Worm (Caenorhabditis elegans) whole organism, young adult: ENCODE data around the gene serp-1.2.

ENCODE experiments used
- B0261.1 ChIP-seq: sonication (generic microtip); optimal IDR thresholded peaks from 2 replicates; lab custom pipeline; 2016; ENCODE audit warnings: mild to moderate bottlenecking, missing genetic modification characterization, moderate library complexity, missing compliant biosample characterization
- F22D6.2 ChIP-seq: sonication (generic microtip); optimal IDR thresholded peaks from 2 replicates; lab custom pipeline; 2016; ENCODE audit warnings: mild to moderate bottlenecking, missing genetic modification characterization, missing compliant biosample characterization
- F23B12.7 ChIP-seq: sonication (generic microtip); optimal IDR thresholded peaks from 2 replicates; lab custom pipeline; 2017; ENCODE audit warnings: missing genetic modification characterization, mild to moderate bottlenecking, missing compliant biosample characterization, antibody characterized with exemption, moderate library complexity; ENCODE audit not compliant: insufficient read depth
- F33H1.4 ChIP-seq: fragments of 200-800 bp; sonication (Bioruptor generic); IDR thresholded peaks from 2 replicates; pipeline ENCODE4 v1.3.6; 2022; ENCODE audit warnings: missing genetic modification reagents, missing genetic modification characterization, missing compliant biosample characterization
- F37B4.10 ChIP-seq: fragments of 200-800 bp; sonication (Bioruptor generic); IDR thresholded peaks from 2 replicates; pipeline ENCODE4 v1.3.6; 2022; ENCODE audit warnings: missing genetic modification characterization, missing compliant biosample characterization
- K12H6.12 ChIP-seq: fragments of 200-800 bp; sonication (Bioruptor generic); optimal IDR thresholded peaks from 2 replicates; lab custom pipeline; 2018; ENCODE audit warnings: mild to moderate bottlenecking, missing genetic modification characterization, missing compliant biosample characterization
- T26A5.8 ChIP-seq: sonication (generic microtip); optimal IDR thresholded peaks from 2 replicates; lab custom pipeline; 2016; ENCODE audit warnings: missing genetic modification characterization, missing compliant biosample characterization
- Y53F4B.3 ChIP-seq: fragments of 200-800 bp; sonication (Bioruptor generic); IDR thresholded peaks from 2 replicates; pipeline ENCODE4 v1.3.6; 2022; ENCODE audit warnings: missing genetic modification reagents, missing genetic modification characterization, missing compliant biosample characterization
- Y56A3A.18 ChIP-seq: fragments of 200-800 bp; sonication (Bioruptor generic); IDR thresholded peaks from 2 replicates; pipeline ENCODE4 v1.3.6; 2022; ENCODE audit warnings: missing genetic modification reagents, missing genetic modification characterization, missing compliant biosample characterization
- Y67H2A.10 ChIP-seq: fragments of 200-800 bp; sonication (Bioruptor generic); conservative IDR thresholded peaks from 2 replicates; pipeline ENCODE4 v1.3.6; 2022; ENCODE audit warnings: missing genetic modification reagents, missing genetic modification characterization, missing compliant biosample characterization
- akir-1 ChIP-seq: fragments of 200-800 bp; sonication (Bioruptor generic); optimal IDR thresholded peaks from 2 replicates; lab custom pipeline; 2018; ENCODE audit warnings: mild to moderate bottlenecking, missing genetic modification characterization, moderate library complexity, missing compliant biosample characterization
- aptf-3 ChIP-seq: fragments of 200-800 bp; sonication (Bioruptor generic); IDR thresholded peaks from 2 replicates; pipeline ENCODE4 v1.3.6; 2022; ENCODE audit warnings: missing genetic modification characterization, missing compliant biosample characterization
- atf-7 ChIP-seq: sonication (generic microtip); optimal IDR thresholded peaks from 2 replicates; lab custom pipeline; 2017; ENCODE audit warnings: mild to moderate bottlenecking, missing genetic modification characterization, missing compliant biosample characterization
- bed-1 ChIP-seq: fragments of 200-800 bp; sonication (Bioruptor generic); IDR thresholded peaks from 2 replicates; pipeline ENCODE4 v1.3.6; 2022; ENCODE audit warnings: missing genetic modification reagents, missing genetic modification characterization, missing compliant biosample characterization
- bed-2 ChIP-seq: fragments of 200-800 bp; sonication (Bioruptor generic); IDR thresholded peaks from 2 replicates; pipeline ENCODE4 v1.3.6; 2022; ENCODE audit warnings: missing genetic modification reagents, missing genetic modification characterization, missing compliant biosample characterization
- ccch-3 ChIP-seq: fragments of 200-800 bp; sonication (Bioruptor generic); optimal IDR thresholded peaks from 2 replicates; lab custom pipeline; 2018; ENCODE audit warnings: mild to moderate bottlenecking, missing genetic modification characterization, missing compliant biosample characterization
- ceh-100 ChIP-seq: fragments of 200-800 bp; sonication (Bioruptor generic); IDR thresholded peaks from 2 replicates; pipeline ENCODE4 v1.3.6; 2022; ENCODE audit warnings: missing genetic modification reagents, missing genetic modification characterization, missing compliant biosample characterization
- ceh-58 ChIP-seq: fragments of 200-800 bp; sonication (Bioruptor generic); IDR thresholded peaks from 2 replicates; pipeline ENCODE4 v1.3.6; 2022; ENCODE audit warnings: missing genetic modification characterization, missing compliant biosample characterization
- egrh-3 ChIP-seq: fragments of 200-800 bp; sonication (Bioruptor generic); IDR thresholded peaks from 2 replicates; pipeline ENCODE4 v1.3.6; 2022; ENCODE audit warnings: missing genetic modification reagents, missing genetic modification characterization, missing compliant biosample characterization
- hmg-20 ChIP-seq: fragments of 200-800 bp; sonication (Bioruptor generic); IDR thresholded peaks from 2 replicates; pipeline ENCODE4 v1.3.6; 2022; ENCODE audit warnings: missing genetic modification reagents, missing genetic modification characterization, missing compliant biosample characterization
- let-607 ChIP-seq, 2 experiments: fragments of 200-800 bp in 1 of 2; sonication (Bioruptor generic) in 1 of 2; sonication (generic microtip) in 1 of 2; optimal IDR thresholded peaks; 2 replicates each; lab custom pipeline; 2016 to 2018; ENCODE audit warnings: mild to moderate bottlenecking in 2 of 2, missing compliant biosample characterization in 2 of 2, missing genetic modification characterization in 2 of 2, moderate library complexity in 2 of 2, missing genotype in 1 of 2
- lin-54 ChIP-seq: fragments of 200-800 bp; sonication (Bioruptor generic); optimal IDR thresholded peaks from 2 replicates; lab custom pipeline; 2018; ENCODE audit warnings: mild to moderate bottlenecking, missing genetic modification characterization, missing compliant biosample characterization
- lsy-27 ChIP-seq: sonication (generic microtip); optimal IDR thresholded peaks from 2 replicates; lab custom pipeline; 2017; ENCODE audit warnings: missing genetic modification characterization, mild to moderate bottlenecking, missing compliant biosample characterization, antibody characterized with exemption, missing genotype, borderline replicate concordance; ENCODE audit not compliant: insufficient read depth
- madf-3 ChIP-seq: fragments of 200-800 bp; sonication (Bioruptor generic); IDR thresholded peaks from 2 replicates; pipeline ENCODE4 v1.3.6; 2022; ENCODE audit warnings: missing genetic modification reagents, missing genetic modification characterization, missing compliant biosample characterization
- madf-8 ChIP-seq: fragments of 200-800 bp; sonication (Bioruptor generic); conservative IDR thresholded peaks from 2 replicates; pipeline ENCODE4 v1.3.6; 2022; ENCODE audit warnings: missing genetic modification reagents, missing genetic modification characterization, missing compliant biosample characterization
- nhr-80 ChIP-seq: sonication (generic microtip); optimal IDR thresholded peaks from 2 replicates; lab custom pipeline; 2016; ENCODE audit warnings: missing genetic modification characterization, missing compliant biosample characterization
- rcor-1 ChIP-seq: fragments of 200-800 bp; sonication (Bioruptor generic); IDR thresholded peaks from 2 replicates; pipeline ENCODE4 v1.3.6; 2022; ENCODE audit warnings: missing genetic modification reagents, missing genetic modification characterization, missing compliant biosample characterization
- somi-1 ChIP-seq: fragments of 200-800 bp; sonication (Bioruptor generic); optimal IDR thresholded peaks from 2 replicates; lab custom pipeline; 2018; ENCODE audit warnings: mild to moderate bottlenecking, missing genetic modification characterization, missing compliant biosample characterization
- tbx-9 ChIP-seq: sonication (generic microtip); optimal IDR thresholded peaks from 2 replicates; lab custom pipeline; 2016; ENCODE audit warnings: borderline replicate concordance, missing genetic modification characterization, inconsistent platforms, missing compliant biosample characterization
- zim-3 ChIP-seq: sonication (generic microtip); optimal IDR thresholded peaks from 2 replicates; lab custom pipeline; 2017; ENCODE audit warnings: mild to moderate bottlenecking, missing genetic modification characterization, moderate library complexity, missing compliant biosample characterization
- ztf-18 ChIP-seq: sonication (generic microtip); optimal IDR thresholded peaks from 2 replicates; lab custom pipeline; 2016; ENCODE audit warnings: missing genotype, mild to moderate bottlenecking, missing genetic modification characterization, missing compliant biosample characterization
- ztf-26 ChIP-seq: sonication (generic microtip); optimal IDR thresholded peaks from 2 replicates; lab custom pipeline; 2017; ENCODE audit warnings: missing genetic modification characterization, missing compliant biosample characterization
- ztf-28 ChIP-seq: fragments of 200-800 bp; sonication (Bioruptor generic); IDR thresholded peaks from 2 replicates; pipeline ENCODE4 v1.3.6; 2022; ENCODE audit warnings: missing genetic modification reagents, missing genetic modification characterization, missing compliant biosample characterization
- ztf-6 ChIP-seq: fragments of 200-800 bp; sonication (Bioruptor generic); IDR thresholded peaks from 2 replicates; pipeline ENCODE4 v1.3.6; 2022; ENCODE audit warnings: missing genetic modification reagents, missing genetic modification characterization, missing compliant biosample characterization

The serp-1.2 gene

ce11 chrIV:8208855-8209254 lies 16.6 kb upstream of the serp-1.2 start:
- TF ChIP-seq ztf-26 (tag; lab: Kevin White, UChicago) (no peak), tbx-9 (no peak), egrh-3 (no peak)

- no peak for TF ChIP-seq Y53F4B.3 (GFP tag; lab: Robert Waterston, UW)
- TF ChIP-seq ztf-28, result no peak
- TF ChIP-seq Y56A3A.18 (GFP tag; lab: Robert Waterston, UW), result no peak
- no peak for TF ChIP-seq zim-3
- no peak for TF ChIP-seq ceh-58 (GFP tag; lab: Robert Waterston, UW)
- TF ChIP-seq somi-1 (GFP tag; lab: Kevin White, UChicago), result no peak
- no peak for TF ChIP-seq F33H1.4
- TF ChIP-seq, all 124 proteins: peak for 0
Observed at ce11 chrIV:8210300-8210699, 15.2 kb upstream of the serp-1.2 start, which contains the start of gene C07G1.6. C07G1.6 (minus strand) TSS chrIV:8210400.

ce11 chrIV:8211747-8212146 lies 13.7 kb upstream of the serp-1.2 start, which contains the start of gene C07G1.7:
C07G1.7 (minus strand) TSS chrIV:8211847.
- TF ChIP-seq madf-3 (GFP tag; lab: Robert Waterston, UW), result no peak
- TF ChIP-seq F22D6.2 (tag; lab: Kevin White, UChicago), result no peak
- no peak for TF ChIP-seq rcor-1 (GFP tag; lab: Robert Waterston, UW)
- TF ChIP-seq ztf-6, result no peak
- TF ChIP-seq, all 124 proteins: peak for 0

- no peak for TF ChIP-seq akir-1 (GFP tag; lab: Kevin White, UChicago)
- TF ChIP-seq bed-2 (GFP tag; lab: Robert Waterston, UW), result no peak
- TF ChIP-seq B0261.1 (tag; lab: Kevin White, UChicago), result no peak
- TF ChIP-seq ceh-100 (GFP tag; lab: Robert Waterston, UW), result no peak
- TF ChIP-seq lsy-27 (tag; lab: Kevin White, UChicago), result no peak
- no peak for TF ChIP-seq F23B12.7
- TF ChIP-seq Y67H2A.10 (GFP tag; lab: Robert Waterston, UW), result no peak
- TF ChIP-seq K12H6.12, result no peak
- no peak for TF ChIP-seq madf-8 (GFP tag; lab: Robert Waterston, UW)
- no peak for TF ChIP-seq Y53F4B.3 (GFP tag; lab: Robert Waterston, UW)
- TF ChIP-seq hmg-20, result no peak
- TF ChIP-seq let-607 (tag; optimal IDR thresholded peaks at IDR 0.05; lab: Kevin White, UChicago), result no peak
- TF ChIP-seq ccch-3 (GFP tag; lab: Kevin White, UChicago), result no peak
- no peak for TF ChIP-seq lin-54 (GFP tag; lab: Kevin White, UChicago)
- no peak for TF ChIP-seq F22D6.2 (tag; lab: Kevin White, UChicago)
- TF ChIP-seq aptf-3 (GFP tag; lab: Robert Waterston, UW), result no peak
- TF ChIP-seq atf-7 (tag; lab: Kevin White, UChicago), result no peak
- TF ChIP-seq, all 124 proteins: peak for 0
Observed at ce11 chrIV:8219987-8220386, 5.5 kb upstream of the serp-1.2 start, which contains the start of gene ocr-2. ocr-2 (minus strand) TSS chrIV:8220087.

- TF ChIP-seq B0261.1 (tag; lab: Kevin White, UChicago), result no peak
- no peak for TF ChIP-seq madf-8 (GFP tag; lab: Robert Waterston, UW)
- TF ChIP-seq T26A5.8 (tag; lab: Kevin White, UChicago), result no peak
- no peak for TF ChIP-seq egrh-3
Observed at ce11 chrIV:8221946-8222345, 3.5 kb upstream of the serp-1.2 start, which contains the start of gene gpx-6. gpx-6 (plus strand) TSS chrIV:8222202.

ce11 chrIV:8223055-8223454 lies 2.4 kb upstream of the serp-1.2 start:
- peak; percentile 14 for TF ChIP-seq nhr-80 (tag; lab: Kevin White, UChicago)
- no peak for TF ChIP-seq let-607 (tag; optimal IDR thresholded peaks at IDR 0.05; lab: Kevin White, UChicago)
- TF ChIP-seq bed-1 (GFP tag; lab: Robert Waterston, UW), result no peak
- no peak for TF ChIP-seq F37B4.10
- no peak for TF ChIP-seq ztf-18
